Worm (Caenorhabditis elegans): ENCODE data around the gene slc-17.9.

DNA sequence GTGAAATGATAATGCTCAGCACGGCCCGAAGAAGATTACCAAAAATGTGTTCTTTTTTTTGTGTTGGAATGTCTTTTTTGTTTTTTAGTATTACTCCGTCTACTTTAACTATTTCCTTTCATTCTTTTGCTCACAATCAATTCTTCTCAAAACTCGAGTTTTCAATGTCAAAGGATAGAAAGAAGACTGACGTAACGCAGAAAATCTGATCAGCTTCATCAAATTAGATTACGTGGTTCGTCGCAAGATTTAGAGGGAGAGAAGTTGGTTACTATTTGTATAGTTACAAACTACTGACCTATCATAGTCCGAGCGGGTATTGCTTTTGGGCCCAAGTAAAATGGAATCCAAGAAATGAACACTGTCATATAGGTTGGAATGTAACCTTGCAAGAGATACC is 38.9 kb upstream of the slc-17.9 start:
- TF ChIP-seq ztf-11 (tag; optimal IDR thresholded peaks at IDR 0.05) (no peak), pha-4 (tag; optimal IDR thresholded peaks at IDR 0.05) (no peak), elt-1 (tag; optimal IDR thresholded peaks at IDR 0.05; ENCODE audit: borderline replicate concordance, insufficient read depth) (no peak), unc-62 (GFP tag; optimal IDR thresholded peaks at IDR 0.05) (no peak), nhr-237 (tag; optimal IDR thresholded peaks at IDR 0.05) (no peak), snpc-4 (tag; optimal IDR thresholded peaks at IDR 0.05) (no peak), nhr-2 (tag; optimal IDR thresholded peaks at IDR 0.05) (no peak), lin-13 (tag; optimal IDR thresholded peaks at IDR 0.05) (no peak), sptf-1 (tag; optimal IDR thresholded peaks at IDR 0.05) (no peak), M03D4.4 (tag; optimal IDR thresholded peaks at IDR 0.05) (no peak), mep-1 (tag; optimal IDR thresholded peaks at IDR 0.05) (no peak), nhr-28 (tag; optimal IDR thresholded peaks at IDR 0.05) (no peak), lsy-2 (tag; optimal IDR thresholded peaks at IDR 0.05) (no peak), unc-39 (tag; optimal IDR thresholded peaks at IDR 0.05) (no peak)
